Worm (Caenorhabditis elegans) whole organism, mixed stage, embryonic: ENCODE results near the gene C10C5.4.

Source experiments
- hlh-1 ChIP-seq: fragments of 150-350 bp; optimal IDR thresholded peaks from 2 replicates; lab custom pipeline; 2014; ENCODE audit warnings: missing biosample characterization, missing genetic modification reagents, missing genetic modification characterization
- lin-13 ChIP-seq: fragments of 150-350 bp; optimal IDR thresholded peaks from 2 replicates; lab custom pipeline; 2014; ENCODE audit warnings: missing biosample characterization, missing genetic modification characterization
- lin-32 ChIP-seq: fragments of 200-800 bp; sonication (Bioruptor generic); optimal IDR thresholded peaks from 2 replicates; lab custom pipeline; 2018; ENCODE audit warnings: mild to moderate bottlenecking, missing genetic modification characterization, missing compliant biosample characterization
- pha-4 ChIP-seq: fragments of 150-350 bp; optimal IDR thresholded peaks from 2 replicates; lab custom pipeline; 2018; ENCODE audit warnings: missing biosample characterization, missing genetic modification reagents, missing genetic modification characterization
- unc-62 ChIP-seq: fragments of 150-350 bp; optimal IDR thresholded peaks from 2 replicates; lab custom pipeline; 2014; ENCODE audit warnings: missing biosample characterization, missing genetic modification reagents, missing genetic modification characterization
- ztf-11 ChIP-seq: fragments of 150-350 bp; optimal IDR thresholded peaks from 2 replicates; lab custom pipeline; 2014; ENCODE audit warnings: missing biosample characterization, missing genetic modification characterization

ce11 chrIV:9374529-9374928, 3.8 kb upstream of the C10C5.4 start, which contains the start of gene C10C5.3:
- TF ChIP-seq unc-62, result no peak
- no peak for TF ChIP-seq lin-13
- TF ChIP-seq lin-32, result no peak
- TF ChIP-seq pha-4 (tag; lab: Kevin White, UChicago), result no peak
- TF ChIP-seq hlh-1 (tag; lab: Kevin White, UChicago), result no peak
- TF ChIP-seq ztf-11 (tag; lab: Kevin White, UChicago), result no peak
